Fruit fly (Drosophila melanogaster) whole organism: ENCODE results near the gene Or74a.

ENCODE experiments used
- CG8478 ChIP-seq: fragments of >200 bp; optimal IDR thresholded peaks from 2 replicates; lab custom pipeline; 2018; ENCODE audit warnings: inconsistent platforms
- Dll ChIP-seq: fragments of >200 bp; optimal IDR thresholded peaks from 2 replicates; lab custom pipeline; 2017
- EcR ChIP-seq, 2 experiments: fragments of >200 bp; optimal IDR thresholded peaks; 2 replicates each; lab custom pipeline; 2017; ENCODE audit warnings: missing biosample characterization in 2 of 2, missing genetic modification characterization in 2 of 2, missing genetic modification reagents in 2 of 2
- pan ChIP-seq: fragments of >200 bp; optimal IDR thresholded peaks from 2 replicates; lab custom pipeline; 2017
- psq ChIP-seq: fragments of >200 bp; optimal IDR thresholded peaks from 2 replicates; lab custom pipeline; 2017
- usp ChIP-seq: fragments of >200 bp; optimal IDR thresholded peaks from 2 replicates; lab custom pipeline; 2017; ENCODE audit warnings: missing biosample characterization, missing genetic modification characterization, mixed read lengths

Gene Or74a

DNA sequence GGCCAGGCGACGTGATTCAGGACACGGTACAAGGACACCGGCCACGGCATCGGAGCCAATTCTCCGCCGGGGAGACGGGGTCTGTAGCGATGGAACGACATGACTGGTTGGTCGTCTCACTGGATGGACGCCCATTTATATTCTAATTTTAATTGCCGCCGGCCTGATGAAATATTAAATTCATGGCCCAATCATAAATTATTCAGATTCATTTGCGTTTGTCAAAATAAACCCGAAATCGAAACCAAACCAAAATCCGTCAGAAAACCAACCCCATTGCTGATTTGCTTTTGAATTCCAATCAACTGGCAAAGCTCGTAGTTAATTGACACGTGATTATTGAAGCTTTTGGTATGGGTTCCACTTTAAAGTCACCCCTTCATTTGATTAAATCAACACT lies at the start of gene Or74a:
TSS of gene Or74a (minus strand) at position 101 of the 400 bp plus-strand sequence.
- TF ChIP-seq psq, result no peak
- TF ChIP-seq pan (lab: Kevin White, UChicago), result no peak
- TF ChIP-seq Dll (lab: Kevin White, UChicago), result no peak
- no peak for TF ChIP-seq EcR (GFP tag; optimal IDR thresholded peaks at IDR 0.05; lab: Kevin White, UChicago)
- no peak for TF ChIP-seq CG8478 (lab: Kevin White, UChicago)
- no peak for TF ChIP-seq usp (GFP tag; lab: Kevin White, UChicago)

DNA sequence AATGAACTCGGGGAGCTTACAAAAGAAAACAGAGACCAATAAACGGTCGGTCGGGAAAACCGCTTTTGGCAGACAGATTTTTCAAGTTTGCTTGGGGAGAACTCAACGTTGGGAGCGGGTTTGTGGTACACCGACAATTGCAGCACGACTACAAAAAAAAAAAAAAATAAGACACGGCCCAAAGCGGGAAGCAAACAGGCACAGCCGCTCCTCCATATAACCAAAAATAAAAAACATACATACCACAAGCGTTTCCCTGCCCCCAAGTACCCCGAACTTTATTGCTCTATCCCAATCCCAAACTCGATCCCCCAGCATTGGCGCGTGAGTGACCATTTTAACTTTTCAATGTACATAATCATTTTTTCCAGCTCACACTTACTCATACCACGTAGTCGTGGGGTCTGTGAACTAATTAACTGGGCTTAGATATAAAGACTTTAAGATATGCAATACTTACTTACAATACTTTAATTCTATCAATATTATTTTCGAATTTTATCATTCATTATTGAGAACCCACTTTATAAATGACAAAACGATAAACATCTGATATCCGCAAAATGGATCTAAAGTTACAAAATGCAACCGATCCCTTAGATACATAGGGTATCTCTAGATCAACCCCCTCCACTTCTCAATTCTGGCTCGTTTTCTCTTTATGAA lies 46.1 kb upstream of the Or74a start:
- TF ChIP-seq usp (GFP tag; lab: Kevin White, UChicago) (no peak), Dll (lab: Kevin White, UChicago) (no peak)

DNA sequence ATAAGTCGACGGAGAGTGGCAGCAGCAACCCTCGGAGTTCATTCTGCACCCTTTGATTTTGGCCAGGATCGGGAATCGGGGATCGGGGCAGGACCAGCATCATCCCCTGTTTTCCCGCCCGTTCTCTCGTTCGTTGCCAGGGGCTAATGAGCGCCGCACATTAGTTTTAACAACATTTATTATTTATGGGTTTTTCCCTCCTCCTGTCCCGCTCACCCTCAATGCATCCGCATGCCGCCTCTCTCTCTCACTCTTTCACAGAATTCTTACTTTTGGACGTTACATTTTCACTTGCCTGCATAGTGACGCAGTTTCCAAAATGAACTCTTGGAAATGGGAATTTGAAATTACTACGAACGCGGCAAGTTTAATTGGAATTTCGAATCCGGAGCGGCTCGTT lies 38.0 kb upstream of the Or74a start:
- no peak for TF ChIP-seq CG8478 (lab: Kevin White, UChicago)
- TF ChIP-seq Dll (lab: Kevin White, UChicago), result no peak
- TF ChIP-seq usp (GFP tag; lab: Kevin White, UChicago), result no peak

DNA sequence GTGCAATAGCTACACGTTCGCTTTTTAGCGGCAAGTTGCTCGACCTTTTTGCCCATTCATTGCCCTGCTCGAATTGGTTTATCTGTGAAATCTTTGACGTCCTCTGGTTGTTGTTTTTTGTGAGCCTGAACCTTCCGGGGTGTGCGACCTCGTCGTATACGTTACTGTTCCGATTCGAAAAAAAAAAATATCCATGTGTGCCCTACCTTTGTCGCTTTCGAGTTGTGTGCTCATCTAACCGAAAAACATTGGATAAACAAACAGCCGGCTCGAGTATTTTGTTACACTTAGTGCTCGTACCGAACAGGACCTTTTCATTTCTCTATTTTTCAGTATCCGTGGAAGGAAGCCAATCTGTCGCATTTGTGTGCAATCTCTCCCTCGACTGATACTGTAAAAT lies 35.1 kb upstream of the Or74a start:
- TF ChIP-seq Dll (lab: Kevin White, UChicago) (no peak), usp (GFP tag; lab: Kevin White, UChicago) (no peak), pan (lab: Kevin White, UChicago) (no peak), EcR (GFP tag; optimal IDR thresholded peaks at IDR 0.05; lab: Kevin White, UChicago) (no peak), CG8478 (lab: Kevin White, UChicago) (no peak), psq (no peak)

DNA sequence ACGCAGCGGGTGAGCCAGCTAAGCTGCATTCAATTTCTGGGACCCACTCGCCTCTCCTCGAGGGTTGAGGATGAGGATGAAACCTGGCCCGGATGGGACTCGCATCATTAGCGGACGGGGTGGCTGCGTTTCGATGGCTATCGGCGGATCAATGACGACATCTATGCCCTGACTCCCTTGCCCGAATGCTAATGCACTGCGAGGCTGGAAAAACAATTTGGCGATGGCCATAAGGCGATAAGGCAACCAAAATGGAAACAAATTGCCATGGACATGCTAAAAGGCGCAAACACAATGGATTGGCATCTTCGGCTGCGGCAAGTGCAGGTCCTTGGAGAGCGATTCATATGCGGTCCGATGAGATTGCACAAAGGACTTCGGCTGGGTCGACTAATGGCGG lies 34.0 kb upstream of the Or74a start:
- no peak for TF ChIP-seq psq
- no peak for TF ChIP-seq CG8478 (lab: Kevin White, UChicago)
- TF ChIP-seq pan (lab: Kevin White, UChicago), result no peak
- no peak for TF ChIP-seq usp (GFP tag; lab: Kevin White, UChicago)

DNA sequence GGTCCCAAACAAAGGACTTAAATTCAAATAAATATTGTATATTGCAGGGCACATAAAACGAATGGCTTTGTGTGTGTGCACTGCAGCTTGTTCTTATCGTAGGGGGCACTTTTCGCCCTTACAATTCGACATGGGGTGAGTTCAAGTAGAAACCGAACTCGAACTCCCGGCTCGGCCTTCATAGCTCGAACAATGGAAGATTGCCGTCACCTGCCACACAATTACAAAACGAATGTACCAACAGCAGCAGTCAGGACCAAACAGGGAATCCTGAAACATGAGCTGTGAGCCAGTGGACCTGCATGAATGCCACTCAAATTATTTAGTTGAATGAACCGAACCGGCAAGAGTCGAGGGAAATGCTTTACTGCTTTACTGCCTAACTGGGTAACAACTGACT lies 33.0 kb upstream of the Or74a start:
- TF ChIP-seq Dll (lab: Kevin White, UChicago), result no peak
- TF ChIP-seq EcR (GFP tag; optimal IDR thresholded peaks at IDR 0.05; lab: Kevin White, UChicago), result no peak

DNA sequence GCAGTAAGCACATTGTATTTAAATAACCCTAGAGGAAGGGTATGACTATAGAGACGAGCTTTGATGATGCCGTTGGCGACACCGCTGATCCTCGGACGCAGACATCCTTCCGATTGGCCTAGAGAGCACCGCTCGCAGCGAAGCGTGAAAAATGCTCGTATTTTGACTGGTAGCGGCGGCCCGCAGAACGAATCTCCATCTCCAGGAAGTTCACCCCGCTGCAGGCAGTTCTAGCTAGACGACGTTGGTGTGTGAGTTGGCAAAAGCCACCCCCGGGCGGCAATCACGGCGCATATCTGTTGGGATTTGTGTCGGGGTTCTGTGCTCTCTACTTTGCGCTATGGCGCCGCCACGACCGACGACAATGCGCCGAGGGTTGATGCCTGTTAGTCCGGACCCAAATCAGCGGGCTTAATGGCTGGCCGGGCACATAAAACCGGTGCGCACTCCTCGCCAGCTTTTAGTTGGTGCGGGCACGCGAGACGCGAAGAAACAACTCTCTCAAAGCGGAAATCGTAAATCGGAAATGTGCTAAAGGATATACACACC lies 30.3 kb upstream of the Or74a start, which contains the start of gene tap:
TSS of gene tap (plus strand) at position 458 of the 549 bp plus-strand sequence.
- TF ChIP-seq usp (GFP tag; lab: Kevin White, UChicago) (no peak), CG8478 (lab: Kevin White, UChicago) (no peak), psq (no peak), pan (lab: Kevin White, UChicago) (no peak), Dll (lab: Kevin White, UChicago) (no peak), EcR (GFP tag; optimal IDR thresholded peaks at IDR 0.05; lab: Kevin White, UChicago) (no peak)

DNA sequence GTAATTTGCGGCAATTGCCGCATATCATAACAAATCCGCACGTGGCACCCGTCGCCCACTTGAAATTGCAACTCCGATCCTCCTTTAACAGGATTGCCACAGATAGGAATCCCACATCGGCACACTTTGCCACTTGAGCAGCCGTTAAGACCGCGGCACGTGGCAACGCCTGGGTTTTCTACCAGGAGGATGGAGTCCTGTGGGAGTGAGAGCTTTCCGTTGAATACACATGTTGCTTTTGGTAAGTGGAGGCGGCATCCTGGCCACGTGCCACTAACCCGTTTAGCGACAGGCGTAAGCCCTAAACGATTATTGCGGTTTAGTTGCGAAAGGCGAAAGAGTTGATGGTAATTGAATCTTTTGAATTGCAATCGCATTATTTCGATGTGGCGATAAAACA lies 29.5 kb upstream of the Or74a start:
- no peak for TF ChIP-seq pan (lab: Kevin White, UChicago)
- no peak for TF ChIP-seq EcR (GFP tag; optimal IDR thresholded peaks at IDR 0.05; lab: Kevin White, UChicago)
- TF ChIP-seq psq, result no peak
- TF ChIP-seq usp (GFP tag; lab: Kevin White, UChicago), result no peak
- TF ChIP-seq Dll (lab: Kevin White, UChicago), result no peak
- no peak for TF ChIP-seq CG8478 (lab: Kevin White, UChicago)

DNA sequence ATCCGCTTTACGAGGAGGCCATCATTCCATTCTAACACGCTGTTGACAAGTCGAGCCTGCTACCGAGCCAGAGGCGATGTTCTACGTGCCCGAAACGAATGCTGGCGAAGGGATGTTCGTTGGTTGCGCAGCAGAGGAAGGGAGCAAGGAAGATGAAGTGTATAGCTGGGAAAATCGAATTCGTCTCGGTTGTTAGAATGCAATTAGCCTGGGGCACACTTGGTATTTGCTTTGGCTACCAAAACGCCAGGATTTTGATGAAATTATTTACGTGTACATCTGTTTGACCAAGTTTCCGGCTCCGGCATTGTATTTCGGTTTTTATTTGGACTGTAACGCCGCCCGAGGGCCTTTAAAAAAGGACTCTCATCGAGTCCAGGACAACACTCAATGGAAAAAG lies 28.5 kb upstream of the Or74a start:
- TF ChIP-seq EcR (GFP tag; optimal IDR thresholded peaks at IDR 0.05; lab: Kevin White, UChicago), result no peak
- TF ChIP-seq pan (lab: Kevin White, UChicago), result no peak
- TF ChIP-seq Dll (lab: Kevin White, UChicago), result no peak
- no peak for TF ChIP-seq CG8478 (lab: Kevin White, UChicago)
- TF ChIP-seq psq, result no peak

DNA sequence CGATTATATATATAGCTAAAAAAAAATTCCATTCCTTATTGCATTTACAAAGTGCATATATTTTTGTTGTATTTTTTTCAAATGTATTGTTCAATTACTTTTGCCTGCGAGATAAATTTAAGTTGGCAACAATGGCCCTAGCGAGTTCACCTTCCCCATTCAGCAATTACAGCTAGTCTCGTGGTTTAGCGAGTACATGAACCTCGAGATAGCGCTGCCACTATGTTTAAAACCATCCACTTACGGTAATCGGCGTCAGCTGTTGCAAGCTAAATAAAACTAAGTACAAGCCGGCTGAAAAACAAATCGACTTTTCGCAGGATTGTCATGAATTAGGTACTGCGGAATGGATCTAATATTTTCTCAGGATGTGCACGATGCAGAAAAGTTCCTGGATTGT lies 23.8 kb upstream of the Or74a start:
- TF ChIP-seq Dll (lab: Kevin White, UChicago) (no peak), pan (lab: Kevin White, UChicago) (no peak), CG8478 (lab: Kevin White, UChicago) (no peak), psq (no peak), usp (GFP tag; lab: Kevin White, UChicago) (no peak), EcR (GFP tag; optimal IDR thresholded peaks at IDR 0.05; lab: Kevin White, UChicago) (no peak)

DNA sequence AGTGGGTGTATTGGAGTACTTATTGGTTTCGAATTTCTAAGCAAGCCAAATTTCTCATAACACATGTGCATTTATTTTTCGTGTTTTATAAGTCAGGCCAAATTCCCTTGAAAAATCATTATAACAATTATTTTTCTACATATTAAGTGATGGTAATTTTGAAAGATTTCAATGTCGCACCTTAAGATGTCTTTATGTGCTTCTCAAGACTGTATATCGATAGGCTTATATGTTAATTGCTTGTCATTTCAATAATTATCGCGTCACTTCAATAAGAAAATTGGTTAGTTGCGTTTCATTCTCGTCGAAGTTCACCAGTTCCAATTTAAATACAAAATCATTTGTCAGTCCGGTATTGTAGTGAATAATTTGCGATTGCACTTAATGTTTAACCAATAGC lies 22.6 kb upstream of the Or74a start, which contains the start of gene CG7692:
TSS of gene CG7692 (plus strand) at position 301 of the 400 bp plus-strand sequence.
- TF ChIP-seq pan (lab: Kevin White, UChicago) (no peak), psq (no peak), usp (GFP tag; lab: Kevin White, UChicago) (no peak), Dll (lab: Kevin White, UChicago) (no peak), EcR (GFP tag; optimal IDR thresholded peaks at IDR 0.05; lab: Kevin White, UChicago) (no peak), CG8478 (lab: Kevin White, UChicago) (no peak)

DNA sequence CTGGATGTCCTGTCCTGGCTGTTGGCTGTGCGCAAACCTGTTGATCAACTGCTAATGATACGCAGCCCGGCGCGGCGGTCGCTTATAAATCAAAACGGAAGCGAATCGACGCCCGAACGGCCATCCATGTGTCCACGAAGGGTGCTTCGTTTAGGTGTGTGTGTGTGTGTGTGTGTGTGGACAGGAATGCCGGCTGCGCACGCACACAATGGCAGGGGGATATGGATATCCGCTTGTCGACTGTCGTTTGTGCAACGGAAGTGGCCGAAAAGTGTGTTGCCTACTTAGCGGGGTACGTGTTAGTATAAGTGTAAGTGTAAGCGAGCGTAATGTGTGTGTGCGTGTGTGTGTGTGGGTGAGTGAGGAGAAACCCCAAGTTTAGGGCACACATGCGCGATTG lies 20.6 kb upstream of the Or74a start, which contains the start of gene Mip:
TSS of gene Mip (minus strand) at position 63 of the 400 bp plus-strand sequence.
- TF ChIP-seq Dll (lab: Kevin White, UChicago) (no peak), psq (no peak)
